Worm (Caenorhabditis elegans) whole organism, L1 larva: ENCODE data around the gene Y53G8AL.1.

Experiments used
- C04F5.9 ChIP-seq: sonication (generic microtip); optimal IDR thresholded peaks from 2 replicates; lab custom pipeline; 2016; ENCODE audit warnings: missing genetic modification characterization, missing compliant biosample characterization
- C16A3.4 ChIP-seq: fragments of 150-350 bp; optimal IDR thresholded peaks from 2 replicates; lab custom pipeline; 2014; ENCODE audit warnings: missing biosample characterization, missing genetic modification characterization
- F16B12.6 ChIP-seq: fragments of 150-350 bp; optimal IDR thresholded peaks from 2 replicates; lab custom pipeline; 2014; ENCODE audit warnings: missing biosample characterization, missing genetic modification characterization
- aha-1 ChIP-seq: fragments of 150-350 bp; optimal IDR thresholded peaks from 2 replicates; lab custom pipeline; 2014; ENCODE audit warnings: missing biosample characterization, missing genetic modification characterization
- aly-2 ChIP-seq: fragments of 150-350 bp; optimal IDR thresholded peaks from 2 replicates; lab custom pipeline; 2014; ENCODE audit warnings: missing biosample characterization, missing genetic modification characterization
- ceh-63 ChIP-seq: fragments of 200-800 bp; sonication (Bioruptor generic); optimal IDR thresholded peaks from 2 replicates; lab custom pipeline; 2018; ENCODE audit warnings: mild to moderate bottlenecking, missing genetic modification characterization, missing compliant biosample characterization
- ceh-8 ChIP-seq: fragments of 200-800 bp; sonication (Bioruptor generic); optimal IDR thresholded peaks from 2 replicates; lab custom pipeline; 2018; ENCODE audit warnings: mild to moderate bottlenecking, missing genetic modification characterization, moderate library complexity, missing compliant biosample characterization
- ceh-82 ChIP-seq, 3 experiments: fragments of 150-350 bp in 1 of 3; sonication (generic microtip) in 2 of 3; optimal IDR thresholded peaks; 2 replicates each; lab custom pipeline; 2014 to 2017; ENCODE audit warnings: missing biosample characterization in 3 of 3, missing genetic modification characterization in 3 of 3
- efl-1 ChIP-seq, 4 experiments: fragments of 150-350 bp; optimal IDR thresholded peaks in 3 of 4; peaks in 1 of 4; 1 replicate in 1 of 4; 2 replicates in 3 of 4; lab custom pipeline; 2014; ENCODE audit warnings: missing biosample characterization in 2 of 4, missing genetic modification characterization in 2 of 4, missing genetic modification reagents in 2 of 4
- elt-3 ChIP-seq, 6 experiments: fragments of 150-350 bp in 1 of 6; sonication (generic microtip); optimal IDR thresholded peaks; 2 replicates each; lab custom pipeline; 2017 to 2018; ENCODE audit warnings: missing biosample characterization in 6 of 6, missing genetic modification characterization in 6 of 6, inconsistent platforms in 1 of 6
- fkh-10 ChIP-seq: sonication (generic microtip); optimal IDR thresholded peaks from 2 replicates; lab custom pipeline; 2017; ENCODE audit warnings: missing biosample characterization, missing genetic modification reagents, missing genetic modification characterization
- fkh-8 ChIP-seq: sonication (generic microtip); optimal IDR thresholded peaks from 2 replicates; lab custom pipeline; 2016; ENCODE audit warnings: mild to moderate bottlenecking, missing genetic modification characterization, missing compliant biosample characterization
- hlh-17 ChIP-seq: fragments of 200-800 bp; sonication (Bioruptor generic); optimal IDR thresholded peaks from 2 replicates; lab custom pipeline; 2018; ENCODE audit warnings: missing genetic modification characterization, mild to moderate bottlenecking, missing compliant biosample characterization, moderate library complexity, borderline replicate concordance
- hlh-4 ChIP-seq: sonication (generic microtip); optimal IDR thresholded peaks from 2 replicates; lab custom pipeline; 2016; ENCODE audit warnings: mild to moderate bottlenecking, missing genetic modification characterization, missing compliant biosample characterization
- irx-1 ChIP-seq: sonication (generic microtip); optimal IDR thresholded peaks from 2 replicates; lab custom pipeline; 2016; ENCODE audit warnings: missing genetic modification characterization, missing compliant biosample characterization
- lin-15B ChIP-seq: fragments of 150-350 bp; sonication (generic microtip); optimal IDR thresholded peaks from 3 replicates; lab custom pipeline; 2014; ENCODE audit warnings: missing biosample characterization, missing genetic modification characterization
- lsy-2 ChIP-seq, 2 experiments: fragments of 150-350 bp; optimal IDR thresholded peaks; 2 replicates each; lab custom pipeline; 2014; ENCODE audit warnings: missing biosample characterization in 2 of 2, missing genetic modification characterization in 2 of 2
- mab-9 ChIP-seq: fragments of 200-800 bp; sonication (Bioruptor generic); IDR thresholded peaks from 2 replicates; pipeline ENCODE4 v1.3.6; 2022; ENCODE audit warnings: missing genetic modification reagents, missing genetic modification characterization, missing compliant biosample characterization
- mef-2 ChIP-seq: fragments of 150-350 bp; optimal IDR thresholded peaks from 2 replicates; lab custom pipeline; 2014; ENCODE audit warnings: missing biosample characterization, missing genetic modification characterization
- nhr-11 ChIP-seq: fragments of 150-350 bp; optimal IDR thresholded peaks from 2 replicates; lab custom pipeline; 2014; ENCODE audit warnings: missing biosample characterization, missing genetic modification characterization
- nhr-19 ChIP-seq: fragments of 200-800 bp; sonication (Bioruptor generic); conservative IDR thresholded peaks from 2 replicates; pipeline ENCODE4 v1.3.6; 2022; ENCODE audit warnings: missing genetic modification characterization, missing compliant biosample characterization
- nhr-237 ChIP-seq: fragments of 150-350 bp; optimal IDR thresholded peaks from 2 replicates; lab custom pipeline; 2014; ENCODE audit warnings: missing biosample characterization, missing genetic modification characterization
- nhr-71 ChIP-seq: sonication (generic microtip); optimal IDR thresholded peaks from 2 replicates; lab custom pipeline; 2016; ENCODE audit warnings: mild to moderate bottlenecking, missing genetic modification characterization, moderate library complexity, missing compliant biosample characterization
- pax-3 ChIP-seq: fragments of 200-800 bp; sonication (Bioruptor generic); optimal IDR thresholded peaks from 2 replicates; lab custom pipeline; 2018; ENCODE audit warnings: mild to moderate bottlenecking, missing genetic modification characterization, moderate library complexity, missing compliant biosample characterization
- pqm-1 ChIP-seq: sonication (generic microtip); optimal IDR thresholded peaks from 3 replicates; lab custom pipeline; 2017; ENCODE audit warnings: missing biosample characterization, missing genetic modification characterization
- rnt-1 ChIP-seq: sonication (generic microtip); optimal IDR thresholded peaks from 2 replicates; lab custom pipeline; 2016; ENCODE audit warnings: mild to moderate bottlenecking, missing genetic modification characterization, moderate library complexity, missing compliant biosample characterization
- sup-37 ChIP-seq: fragments of 200-800 bp; sonication (Bioruptor generic); optimal IDR thresholded peaks from 2 replicates; lab custom pipeline; 2018; ENCODE audit warnings: mild to moderate bottlenecking, missing genetic modification characterization, missing compliant biosample characterization
- swsn-7 ChIP-seq: sonication (generic microtip); optimal IDR thresholded peaks from 2 replicates; lab custom pipeline; 2016; ENCODE audit warnings: missing genetic modification characterization, missing compliant biosample characterization
- unc-30 ChIP-seq: sonication (generic microtip); optimal IDR thresholded peaks from 2 replicates; lab custom pipeline; 2017; ENCODE audit warnings: missing biosample characterization, missing genetic modification characterization
- unc-62 ChIP-seq: fragments of 150-350 bp; optimal IDR thresholded peaks from 2 replicates; lab custom pipeline; 2014; ENCODE audit warnings: missing biosample characterization, missing genetic modification reagents, missing genetic modification characterization
- unc-98 ChIP-seq: fragments of 200-800 bp; sonication (Bioruptor generic); IDR thresholded peaks from 2 replicates; pipeline ENCODE4 v1.3.6; 2022; ENCODE audit warnings: missing genetic modification characterization, missing compliant biosample characterization
- vab-15 ChIP-seq: sonication (generic microtip); optimal IDR thresholded peaks from 2 replicates; lab custom pipeline; 2017; ENCODE audit warnings: missing genotype, mild to moderate bottlenecking, missing genetic modification characterization, missing compliant biosample characterization
- ztf-11 ChIP-seq, 2 experiments: sonication (generic microtip); optimal IDR thresholded peaks; 2 replicates each; lab custom pipeline; 2016 to 2017; ENCODE audit warnings: missing genetic modification characterization in 2 of 2, missing biosample characterization in 1 of 2, missing compliant biosample characterization in 1 of 2

The Y53G8AL.1 gene

DNA sequence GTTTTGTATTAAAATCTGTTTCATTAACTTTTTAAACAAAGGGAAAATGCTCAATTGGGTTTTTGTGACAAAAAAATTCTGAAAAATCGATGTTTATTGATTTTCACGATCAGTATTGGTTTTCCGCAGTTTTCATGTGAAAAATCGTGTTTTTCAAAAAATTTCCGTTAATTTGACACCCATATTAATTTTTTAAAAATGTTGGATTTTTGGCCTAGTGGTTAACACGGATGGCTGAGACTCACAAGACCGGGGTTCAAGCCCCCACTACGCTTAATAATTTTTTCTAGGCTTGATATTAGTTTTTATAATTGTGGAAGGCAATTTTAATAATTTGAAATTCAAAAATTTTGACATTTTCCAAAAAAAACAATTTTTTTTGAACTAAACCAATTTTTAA lies 42.2 kb upstream of the Y53G8AL.1 start:
- TF ChIP-seq sup-37 (GFP tag; lab: Kevin White, UChicago) (no peak), aha-1 (tag; lab: Kevin White, UChicago) (no peak), unc-62 (GFP tag; lab: Kevin White, UChicago) (no peak), ceh-8 (GFP tag; lab: Kevin White, UChicago) (no peak)
- TF ChIP-seq, all 84 proteins: peak for 0

DNA sequence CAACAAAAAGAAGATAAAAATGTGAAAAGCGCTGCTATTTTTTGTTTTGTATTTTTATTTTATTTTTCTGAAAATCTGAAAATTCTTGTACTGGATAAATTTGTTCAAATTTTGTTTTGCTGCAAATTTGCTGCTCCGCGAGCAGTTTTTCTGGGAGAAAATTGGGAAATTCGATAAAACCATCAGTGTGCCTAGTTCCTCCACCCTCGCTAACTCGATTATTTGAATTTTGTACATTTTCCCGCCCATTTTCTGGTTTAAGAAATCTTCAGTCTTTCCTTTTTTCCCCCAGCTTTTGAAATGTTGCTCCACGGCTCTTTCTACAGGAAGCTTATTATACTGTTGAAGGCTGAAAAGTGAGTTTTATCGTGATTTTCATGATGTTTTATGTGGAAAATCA lies 41.7 kb upstream of the Y53G8AL.1 start, which contains the start of gene R148.8:
Gene R148.8, plus strand, starts transcription at position 301 of the 400 bp plus-strand sequence.
- TF ChIP-seq irx-1 (no peak), C16A3.4 (tag; lab: Kevin White, UChicago) (no peak), aly-2 (tag; lab: Kevin White, UChicago) (no peak), unc-98 (GFP tag; lab: Robert Waterston, UW) (no peak), nhr-11 (tag; lab: Kevin White, UChicago) (no peak), ceh-63 (GFP tag; lab: Kevin White, UChicago) (no peak), fkh-8 (tag; lab: Kevin White, UChicago) (no peak)
- TF ChIP-seq, all 84 proteins: peak for 0

DNA sequence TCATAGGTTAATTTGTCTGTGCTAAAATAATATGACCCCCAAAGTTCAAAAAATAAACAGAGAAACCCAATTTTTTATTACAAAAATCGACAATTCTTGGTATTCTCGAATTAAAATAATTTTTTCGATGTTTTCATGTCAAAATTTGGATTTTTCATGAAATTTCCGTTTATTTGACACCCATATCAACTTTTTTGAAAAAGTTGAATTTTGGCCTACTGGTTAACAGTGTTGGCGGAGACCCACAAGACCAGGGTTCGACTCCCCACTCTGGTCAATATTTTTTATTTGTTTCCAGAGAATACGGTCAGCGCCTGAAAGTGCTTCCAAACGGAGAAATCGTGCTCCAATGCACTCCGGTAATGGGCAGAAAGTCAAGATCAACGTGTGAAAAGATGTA lies 41.2 kb upstream of the Y53G8AL.1 start:
- no peak for TF ChIP-seq C16A3.4 (tag; lab: Kevin White, UChicago)
- TF ChIP-seq mab-9 (GFP tag; lab: Robert Waterston, UW): no peak
- no peak for TF ChIP-seq elt-3 (tag; optimal IDR thresholded peaks at IDR 0.05; lab: Kevin White, UChicago)
- no peak for TF ChIP-seq pax-3 (tag; lab: Kevin White, UChicago)
- TF ChIP-seq efl-1 (optimal IDR thresholded peaks at IDR 0.05; lab: Kevin White, UChicago): no peak
- no peak for TF ChIP-seq efl-1 (GFP tag; optimal IDR thresholded peaks at IDR 0.05 in 1 of 2; lab: Kevin White, UChicago)
- no peak for TF ChIP-seq unc-98 (GFP tag; lab: Robert Waterston, UW)
- TF ChIP-seq ceh-82 (tag; optimal IDR thresholded peaks at IDR 0.05; lab: Kevin White, UChicago): no peak
- TF ChIP-seq pqm-1 (tag; lab: Kevin White, UChicago): no peak
- TF ChIP-seq nhr-237 (tag; lab: Kevin White, UChicago): no peak

DNA sequence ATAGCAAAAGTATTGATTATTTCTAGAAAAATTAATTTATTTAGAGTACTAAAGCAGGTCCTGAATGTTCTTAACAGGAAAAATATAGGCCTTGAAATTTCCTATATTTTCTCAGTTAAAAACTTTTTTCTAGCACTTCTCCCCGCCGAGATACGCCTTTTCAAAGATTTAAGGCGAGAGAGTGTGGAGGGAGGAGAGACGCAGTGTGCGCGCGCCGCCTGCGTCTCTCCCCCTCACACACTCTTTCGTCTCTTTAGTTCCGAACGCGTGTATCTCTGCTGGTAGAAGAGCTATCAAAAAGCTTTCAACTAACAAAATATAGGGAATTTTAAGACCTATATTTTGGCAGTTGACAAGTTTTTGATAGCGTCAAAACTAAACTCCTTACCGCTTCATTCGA lies 35.0 kb upstream of the Y53G8AL.1 start:
- no peak for TF ChIP-seq vab-15 (tag; lab: Kevin White, UChicago)
- TF ChIP-seq F16B12.6 (tag; lab: Kevin White, UChicago): no peak
- no peak for TF ChIP-seq C04F5.9
- no peak for TF ChIP-seq rnt-1 (tag; lab: Kevin White, UChicago)
- TF ChIP-seq mef-2 (tag; lab: Kevin White, UChicago): no peak
- no peak for TF ChIP-seq efl-1 (optimal IDR thresholded peaks at IDR 0.05; lab: Kevin White, UChicago)
- TF ChIP-seq efl-1 (GFP tag; optimal IDR thresholded peaks at IDR 0.05 in 1 of 2; lab: Kevin White, UChicago): no peak
- no peak for TF ChIP-seq lin-15B (tag; lab: Kevin White, UChicago)
- no peak for TF ChIP-seq lsy-2 (tag; optimal IDR thresholded peaks at IDR 0.05; lab: Kevin White, UChicago)
- no peak for TF ChIP-seq ztf-11 (tag; optimal IDR thresholded peaks at IDR 0.05; lab: Kevin White, UChicago)
- no peak for TF ChIP-seq unc-30 (tag; lab: Kevin White, UChicago)
- no peak for TF ChIP-seq fkh-10
- no peak for TF ChIP-seq unc-98 (GFP tag; lab: Robert Waterston, UW)
- TF ChIP-seq swsn-7 (tag; lab: Kevin White, UChicago): no peak
- TF ChIP-seq hlh-4 (tag; lab: Kevin White, UChicago): no peak
- TF ChIP-seq nhr-71: no peak

DNA sequence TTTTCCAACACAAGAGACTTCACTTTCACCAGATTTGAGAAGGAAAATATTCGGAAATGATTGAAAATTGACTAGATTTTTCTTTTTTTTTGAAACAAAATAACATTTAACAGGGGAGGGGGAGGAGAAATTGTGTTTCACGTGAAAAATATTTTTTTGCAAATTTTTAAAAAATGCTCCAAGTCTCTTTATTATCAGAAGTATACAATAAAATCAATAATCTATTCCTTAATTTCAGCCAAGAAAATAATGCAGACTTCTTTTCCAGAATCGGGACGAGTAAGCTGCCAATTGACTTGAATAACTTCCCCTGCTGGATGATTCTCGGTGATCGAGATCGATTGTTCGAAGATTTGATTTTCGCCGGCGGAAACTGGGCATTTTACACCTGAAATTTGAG lies 34.6 kb upstream of the Y53G8AL.1 start, which contains the start of gene R148.7:
Gene R148.7, minus strand, starts transcription at position 101 of the 400 bp plus-strand sequence.
- TF ChIP-seq efl-1 (optimal IDR thresholded peaks at IDR 0.05; lab: Kevin White, UChicago) (no peak), efl-1 (GFP tag; optimal IDR thresholded peaks at IDR 0.05 in 1 of 2; lab: Kevin White, UChicago) (peak in 1 of 2 experiments; percentile 43), hlh-17 (GFP tag; lab: Kevin White, UChicago) (no peak), C16A3.4 (tag; lab: Kevin White, UChicago) (no peak), nhr-19 (GFP tag; lab: Robert Waterston, UW) (no peak)
